Worm (Caenorhabditis elegans): ENCODE measurements around the gene srg-50.

srg-50 gene

DNA sequence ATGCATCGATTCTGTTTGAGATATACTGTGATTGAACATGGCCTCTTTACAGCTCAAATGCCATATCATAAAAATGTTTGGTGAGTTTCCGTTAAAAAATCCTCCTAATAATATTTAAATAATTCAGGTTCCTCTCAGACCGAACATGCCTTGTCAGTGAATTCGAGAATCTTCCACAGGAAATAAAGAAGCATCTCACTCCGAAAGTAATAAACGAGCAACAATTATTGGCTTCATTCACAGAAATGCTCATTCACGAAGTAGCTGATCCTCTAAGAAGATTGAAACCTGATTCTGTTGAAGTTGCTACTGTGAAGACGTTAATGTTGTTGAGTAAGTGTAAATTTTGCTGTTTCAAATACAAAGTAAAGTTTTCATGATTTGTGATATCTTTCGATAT, 22.8 kb downstream of the srg-50 start:
- no peak for TF ChIP-seq Y5F2A.4 (GFP tag; optimal IDR thresholded peaks at IDR 0.05)
- no peak for TF ChIP-seq ZK546.5 (tag; optimal IDR thresholded peaks at IDR 0.05)
- no peak for TF ChIP-seq snpc-4 (tag; optimal IDR thresholded peaks at IDR 0.05)
- no peak for TF ChIP-seq F37D6.2 (tag; optimal IDR thresholded peaks at IDR 0.05)
- TF ChIP-seq cey-2 (tag; optimal IDR thresholded peaks at IDR 0.05; ENCODE audit: borderline replicate concordance, insufficient read depth) = no peak
- TF ChIP-seq nhr-237 (tag; optimal IDR thresholded peaks at IDR 0.05) = no peak
- no peak for TF ChIP-seq ctbp-1 (GFP tag; IDR thresholded peaks at IDR 0.05)
- TF ChIP-seq zfp-3 (GFP tag; conservative IDR thresholded peaks at IDR 0.05) = no peak
- TF ChIP-seq F49E8.2 (tag; optimal IDR thresholded peaks at IDR 0.05; ENCODE audit: borderline replicate concordance) = no peak
- TF ChIP-seq mxl-3 (GFP tag; optimal IDR thresholded peaks at IDR 0.05) = no peak
- TF ChIP-seq ama-1 (optimal IDR thresholded peaks at IDR 0.05) = no peak
- no peak for TF ChIP-seq sdz-12 (GFP tag; optimal IDR thresholded peaks at IDR 0.05)

DNA sequence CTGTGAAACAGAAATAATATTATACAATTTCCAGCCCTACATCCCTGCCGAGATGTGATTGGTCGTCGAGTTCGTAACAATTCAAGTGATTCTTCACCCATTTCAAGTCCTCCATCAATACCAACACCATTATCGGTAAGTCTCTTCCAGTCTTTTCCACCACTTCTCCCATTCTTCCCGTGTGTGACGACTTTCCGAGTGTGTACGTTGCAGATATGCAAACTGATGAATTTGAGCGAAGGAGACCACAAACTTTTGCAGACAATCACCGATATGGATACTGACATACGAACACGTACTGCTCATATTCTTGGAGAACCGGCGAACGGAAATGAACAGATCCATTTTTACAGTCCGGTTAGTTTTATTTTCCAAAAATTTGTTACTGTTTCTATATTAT, 23.4 kb downstream of the srg-50 start:
- TF ChIP-seq fkh-10 (GFP tag; optimal IDR thresholded peaks at IDR 0.05) (no peak), mdt-29 (GFP tag; IDR thresholded peaks at IDR 0.05) (0 out of 2 replicates have a peak, but pooled peaks have one; percentile 14), ama-1 (optimal IDR thresholded peaks at IDR 0.05) (peak; percentile 30), aha-1 (tag) (peak; percentile 52)

DNA sequence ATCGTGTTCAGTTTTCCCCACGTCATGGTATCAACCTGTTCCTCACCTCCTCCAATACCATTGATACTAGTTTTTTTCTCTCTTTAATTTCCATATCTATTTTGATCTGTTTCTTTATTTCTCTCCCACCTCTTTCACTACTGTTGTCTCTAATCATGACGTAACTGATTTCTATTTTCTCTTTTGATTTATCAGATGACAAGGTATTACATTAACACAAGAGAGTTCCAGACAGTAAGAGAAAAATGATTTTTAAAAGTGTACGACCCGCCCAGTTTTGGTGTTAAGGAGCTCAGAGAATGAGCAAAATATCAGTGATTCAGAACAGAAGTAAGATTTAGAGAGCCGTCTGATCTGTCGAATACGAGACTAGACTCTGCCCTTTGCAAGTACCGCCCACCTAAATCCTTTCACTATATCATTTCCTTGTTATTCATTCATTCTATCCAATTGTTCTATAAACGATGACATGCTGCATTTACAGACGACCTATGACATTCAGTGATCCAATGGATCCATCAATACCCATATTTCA, 25.2 kb downstream of the srg-50 start, which contains the start of gene nhr-105:
Gene nhr-105, plus strand, starts transcription at position 485 of the 535 bp plus-strand sequence.
- TF ChIP-seq nhr-41 (GFP tag; IDR thresholded peaks at IDR 0.05) = no peak
- TF ChIP-seq saeg-2 (GFP tag; IDR thresholded peaks at IDR 0.05) = no peak
- peak; percentile 56; the same call in 1 of the 2 replicates for TF ChIP-seq T26A8.4 (GFP tag; IDR thresholded peaks at IDR 0.05)
- TF ChIP-seq zfp-3 (GFP tag; conservative IDR thresholded peaks at IDR 0.05) = 0 out of 2 replicates have a peak, but pooled peaks have one; percentile 11
- TF ChIP-seq lin-1 (GFP tag; IDR thresholded peaks at IDR 0.05) = peak; percentile 47; the same call in 1 of the 2 replicates
- peak; percentile 53 for TF ChIP-seq nhr-6 (tag; optimal IDR thresholded peaks at IDR 0.05)
- TF ChIP-seq gei-8 (GFP tag; optimal IDR thresholded peaks at IDR 0.05) = no peak
- peak; percentile 27 for TF ChIP-seq nhr-11 (tag; optimal IDR thresholded peaks at IDR 0.05)
- peak; percentile 32; the same call in 1 of the 2 replicates for TF ChIP-seq php-3 (GFP tag; IDR thresholded peaks at IDR 0.05)
- TF ChIP-seq mdl-1 (tag; optimal IDR thresholded peaks at IDR 0.05) = peak in 1 of 2 experiments; percentile 59
- no peak for TF ChIP-seq jun-1 (tag; optimal IDR thresholded peaks at IDR 0.05)
- TF ChIP-seq ceh-32 (tag; optimal IDR thresholded peaks at IDR 0.05; ENCODE audit: poor library complexity) = no peak
- peak; percentile 20 for TF ChIP-seq nhr-76 (tag; optimal IDR thresholded peaks at IDR 0.05)
- 0 out of 2 replicates have a peak, but pooled peaks have one; percentile 33 for TF ChIP-seq Y75B8A.6 (GFP tag; IDR thresholded peaks at IDR 0.05)
- TF ChIP-seq mxl-2 (GFP tag; conservative IDR thresholded peaks at IDR 0.05) = peak; percentile 67; the same call in 1 of the 2 replicates
- TF ChIP-seq Y48G9A.11 (GFP tag; IDR thresholded peaks at IDR 0.05) = no peak
- TF ChIP-seq sdz-12 (GFP tag; optimal IDR thresholded peaks at IDR 0.05) = peak; percentile 46
- TF ChIP-seq nhr-28 (tag; optimal IDR thresholded peaks at IDR 0.05) = peak; percentile 81
- TF ChIP-seq lin-13 (GFP tag; optimal IDR thresholded peaks at IDR 0.05) = peak; percentile 12
- 0 out of 4 replicates have a peak, but pooled peaks of 1 of the 2 experiments have one; percentile 10 for TF ChIP-seq madf-5 (GFP tag; IDR thresholded peaks at IDR 0.05)
- no peak for TF ChIP-seq daf-16 (GFP tag; optimal IDR thresholded peaks at IDR 0.05)
- TF ChIP-seq daf-16 (tag; optimal IDR thresholded peaks at IDR 0.05) = peak; percentile 83
- peak; percentile 13 for TF ChIP-seq pqm-1 (tag; optimal IDR thresholded peaks at IDR 0.05)
- peak; percentile 46 for TF ChIP-seq nhr-25 (tag; optimal IDR thresholded peaks at IDR 0.05; ENCODE audit: borderline replicate concordance, insufficient read depth)
- TF ChIP-seq nhr-77 (tag; optimal IDR thresholded peaks at IDR 0.05) = peak; percentile 77
- peak; percentile 39 for TF ChIP-seq nhr-102 (tag; optimal IDR thresholded peaks at IDR 0.05)
- TF ChIP-seq nhr-42 (GFP tag; IDR thresholded peaks at IDR 0.05) = 0 out of 2 replicates have a peak, but pooled peaks have one; percentile 54
- TF ChIP-seq dmd-8 (GFP tag; IDR thresholded peaks at IDR 0.05) = no peak
- TF ChIP-seq lsy-2 (tag; optimal IDR thresholded peaks at IDR 0.05) = peak in 1 of 2 experiments; percentile 79
- TF ChIP-seq nhr-48 (tag; optimal IDR thresholded peaks at IDR 0.05) = peak; percentile 88
- TF ChIP-seq ctbp-1 (GFP tag; IDR thresholded peaks at IDR 0.05) = peak; percentile 9; the same call in 1 of the 2 replicates
- TF ChIP-seq lin-38 (GFP tag; IDR thresholded peaks at IDR 0.05) = peak; percentile 37; the same call in 1 of the 2 replicates
- TF ChIP-seq pha-4 (GFP tag; IDR thresholded peaks at IDR 0.05) = no peak
- no peak for TF ChIP-seq pha-4 (tag; optimal IDR thresholded peaks at IDR 0.05)
- TF ChIP-seq aha-1 (tag) = peak; percentile 98
- peak; percentile 17 for TF ChIP-seq rbr-2 (tag; optimal IDR thresholded peaks at IDR 0.05)
